Fruit fly (Drosophila melanogaster) whole organism, adult: ENCODE measurements around the gene CG9776.

Source experiments
- CG12768 ChIP-seq: fragments of 200-800 bp; sonication (Bioruptor generic); optimal IDR thresholded peaks from 2 replicates; lab custom pipeline; 2017; ENCODE audit warnings: missing biosample characterization, missing genetic modification characterization, mild to moderate bottlenecking, moderate library complexity, missing genetic modification reagents
- CG1620 ChIP-seq: fragments of 200-800 bp; sonication (Bioruptor generic); optimal IDR thresholded peaks from 2 replicates; lab custom pipeline; 2016; ENCODE audit warnings: missing biosample characterization, missing genetic modification characterization
- CG5204 ChIP-seq: fragments of 200-800 bp; sonication (Bioruptor generic); optimal IDR thresholded peaks from 2 replicates; lab custom pipeline; 2016; ENCODE audit warnings: missing biosample characterization, missing genetic modification characterization
- Hr96 ChIP-seq: fragments of 200-800 bp; sonication (Bioruptor generic); optimal IDR thresholded peaks from 2 replicates; lab custom pipeline; 2016; ENCODE audit warnings: missing biosample characterization, missing genetic modification characterization
- Mnt ChIP-seq: fragments of 200-800 bp; sonication (Bioruptor generic); optimal IDR thresholded peaks from 2 replicates; lab custom pipeline; 2016; ENCODE audit warnings: missing biosample characterization, mild to moderate bottlenecking, missing genetic modification characterization
- cnc ChIP-seq, 2 experiments: fragments of >200 bp; optimal IDR thresholded peaks; 2 replicates each; lab custom pipeline; 2017
- kay ChIP-seq: fragments of 200-800 bp; sonication (Bioruptor generic); peaks from one replicate; lab custom pipeline; 2016; ENCODE audit warnings: missing biosample characterization, missing genetic modification characterization, borderline replicate concordance
- ovo ChIP-seq: fragments of 200-800 bp; sonication (Bioruptor generic); optimal IDR thresholded peaks from 2 replicates; lab custom pipeline; 2016; ENCODE audit warnings: missing biosample characterization, missing genetic modification characterization
- pad ChIP-seq: fragments of 200-800 bp; sonication (Bioruptor generic); optimal IDR thresholded peaks from 3 replicates; lab custom pipeline; 2017; ENCODE audit warnings: missing biosample characterization, missing genetic modification characterization, mild to moderate bottlenecking, moderate library complexity, missing genetic modification reagents
- tj ChIP-seq: fragments of 200-800 bp; sonication (Bioruptor generic); optimal IDR thresholded peaks from 3 replicates; lab custom pipeline; 2017; ENCODE audit warnings: missing biosample characterization, mild to moderate bottlenecking, missing genetic modification characterization, moderate library complexity

- TF ChIP-seq Mnt (GFP tag; lab: Kevin White, UChicago), result no peak
- TF ChIP-seq CG12768, result no peak
- no peak for TF ChIP-seq kay
- no peak for TF ChIP-seq Hr96 (GFP tag; lab: Kevin White, UChicago)
- no peak for TF ChIP-seq CG5204 (GFP tag; lab: Kevin White, UChicago)
- peak; percentile 62 for TF ChIP-seq tj (GFP tag; lab: Kevin White, UChicago)
- TF ChIP-seq ovo (GFP tag; lab: Kevin White, UChicago), result no peak
- TF ChIP-seq cnc (optimal IDR thresholded peaks at IDR 0.05; lab: Kevin White, UChicago), result no peak
- TF ChIP-seq pad (GFP tag; lab: Kevin White, UChicago), result no peak
- no peak for TF ChIP-seq CG1620 (GFP tag; lab: Kevin White, UChicago)
Measured at dm6 chr3R:4307664-4308416, 26.0 kb downstream of the CG9776 start, which contains the start of gene MP1.
